Fruit fly (Drosophila melanogaster): ENCODE data around the gene eIF2A.

eIF2A gene

dm6 chr3L:21821780-21822179 is 2.8 kb upstream of the eIF2A start, which contains the start of gene CycH (continued):
- TF ChIP-seq Dll (GFP tag; IDR thresholded peaks at IDR 0.05; ENCODE audit: partially characterized antibody) (no peak), CG11456 (GFP tag; IDR thresholded peaks at IDR 0.05) (no peak), CG7271 (tag; optimal IDR thresholded peaks at IDR 0.05) (no peak), CG2129 (GFP tag; IDR thresholded peaks at IDR 0.05; ENCODE audit: partially characterized antibody) (no peak), Hr78 (GFP tag; optimal IDR thresholded peaks at IDR 0.05) (peak in 1 of 2 experiments; percentile 26), bcd (GFP tag; optimal IDR thresholded peaks at IDR 0.05) (no peak), Vsx1 (GFP tag; optimal IDR thresholded peaks at IDR 0.05) (no peak), Ets97D (GFP tag; optimal IDR thresholded peaks at IDR 0.05) (peak; percentile 32), CG11695 (GFP tag; IDR thresholded peaks at IDR 0.05) (no peak), insv (GFP tag; optimal IDR thresholded peaks at IDR 0.05) (peak in 1 of 2 experiments; percentile 1), Spps (tag; optimal IDR thresholded peaks at IDR 0.05) (no peak), pita (GFP tag; optimal IDR thresholded peaks at IDR 0.05) (no peak), CG3995 (GFP tag; optimal IDR thresholded peaks at IDR 0.05) (peak; percentile 97), CG16813 (GFP tag; IDR thresholded peaks at IDR 0.05; ENCODE audit: partially characterized antibody) (no peak), hb (GFP tag; IDR thresholded peaks at IDR 0.05; ENCODE audit: partially characterized antibody) (no peak), fd64A (GFP tag; optimal IDR thresholded peaks at IDR 0.05) (no peak), Ravus (GFP tag; IDR thresholded peaks at IDR 0.05) (no peak), ham (GFP tag; IDR thresholded peaks at IDR 0.05) (no peak), scrt (GFP tag; optimal IDR thresholded peaks at IDR 0.05) (peak; percentile 84), ase (GFP tag; IDR thresholded peaks at IDR 0.05) (no peak), br (optimal IDR thresholded peaks at IDR 0.05) (no peak), CG17361 (GFP tag; IDR thresholded peaks at IDR 0.05) (0 out of 3 replicates have a peak, but pooled peaks have one; percentile 40), Bgb (GFP tag; IDR thresholded peaks at IDR 0.05; ENCODE audit: partially characterized antibody) (peak; percentile 33; the same call in 1 of the 2 replicates), CG6689 (GFP tag; IDR thresholded peaks at IDR 0.05) (0 out of 2 replicates have a peak, but pooled peaks have one; percentile 19), CG6254 (GFP tag; optimal IDR thresholded peaks at IDR 0.05) (peak; percentile 76), Hsf (GFP tag; optimal IDR thresholded peaks at IDR 0.05) (peak; percentile 42), tgo (GFP tag; IDR thresholded peaks at IDR 0.05) (no peak), D (optimal IDR thresholded peaks at IDR 0.05) (no peak), D (GFP tag; optimal IDR thresholded peaks at IDR 0.05) (no peak), wek (GFP tag; optimal IDR thresholded peaks at IDR 0.05) (peak; percentile 97), bsh (GFP tag; optimal IDR thresholded peaks at IDR 0.05) (no peak), zf30C (GFP tag; optimal IDR thresholded peaks at IDR 0.05) (no peak), CG18599 (GFP tag; optimal IDR thresholded peaks at IDR 0.05) (no peak), gfzf (GFP tag; optimal IDR thresholded peaks at IDR 0.05) (peak; percentile 79), CG11398 (GFP tag; optimal IDR thresholded peaks at IDR 0.05) (peak; percentile 13), HLH3B (GFP tag; IDR thresholded peaks at IDR 0.05) (no peak), tup (GFP tag; optimal IDR thresholded peaks at IDR 0.05) (no peak), Awh (GFP tag; IDR thresholded peaks at IDR 0.05) (no peak), inv (GFP tag; IDR thresholded peaks at IDR 0.05; ENCODE audit: partially characterized antibody) (no peak), zfh1 (GFP tag; IDR thresholded peaks at IDR 0.05) (0 out of 3 replicates have a peak, but pooled peaks have one; percentile 44), Ptx1 (GFP tag; IDR thresholded peaks at IDR 0.05) (no peak), CG13287 (GFP tag; IDR thresholded peaks at IDR 0.05; ENCODE audit: partially characterized antibody) (peak; percentile 25), ERR (GFP tag; optimal IDR thresholded peaks at IDR 0.05) (no peak), Pdp1 (GFP tag; optimal IDR thresholded peaks at IDR 0.05) (peak; percentile 34), CG3847 (GFP tag; IDR thresholded peaks at IDR 0.05) (peak; percentile 18; the same call in 1 of the 2 replicates), ems (GFP tag; optimal IDR thresholded peaks at IDR 0.05) (peak; percentile 32), dpn (GFP tag; optimal IDR thresholded peaks at IDR 0.05) (peak; percentile 7 to 63), Blimp-1 (GFP tag; optimal IDR thresholded peaks at IDR 0.05) (no peak), Dek (tag; optimal IDR thresholded peaks at IDR 0.05) (peak; percentile 22), pho (GFP tag; optimal IDR thresholded peaks at IDR 0.05) (no peak)
